Fruit fly (Drosophila melanogaster) whole organism, embryonic: ENCODE results near the gene CecB.

ENCODE experiments used
- Blimp-1 ChIP-seq: fragments of 200-800 bp; sonication (Bioruptor generic); optimal IDR thresholded peaks from 3 replicates; lab custom pipeline; 2018; ENCODE audit warnings: missing biosample characterization, missing genetic modification characterization, mild to moderate bottlenecking, moderate library complexity, missing genetic modification reagents
- CG10147 ChIP-seq: fragments of 200-800 bp; sonication (Bioruptor generic); optimal IDR thresholded peaks from 2 replicates; lab custom pipeline; 2019; ENCODE audit warnings: missing biosample characterization, mild to moderate bottlenecking, missing genetic modification characterization, moderate library complexity
- CG1024 ChIP-seq: fragments of 200-800 bp; sonication (Bioruptor generic); IDR thresholded peaks from 2 replicates; pipeline ENCODE4 v1.3.6; 2022; ENCODE audit warnings: missing biosample characterization, missing genetic modification characterization
- CG10654 ChIP-seq: fragments of 200-800 bp; sonication (Bioruptor generic); optimal IDR thresholded peaks from 2 replicates; lab custom pipeline; 2016; ENCODE audit warnings: missing biosample characterization, missing genetic modification characterization
- CG11456 ChIP-seq: fragments of 200-800 bp; sonication (Bioruptor generic); IDR thresholded peaks from 3 replicates; pipeline ENCODE4 v1.3.6; 2022; ENCODE audit warnings: missing biosample characterization, missing genetic modification characterization
- CG11723 ChIP-seq: fragments of 200-800 bp; sonication (Bioruptor generic); optimal IDR thresholded peaks from 2 replicates; lab custom pipeline; 2017; ENCODE audit warnings: missing biosample characterization, mild to moderate bottlenecking, missing genetic modification characterization
- CG12391 ChIP-seq: fragments of 200-800 bp; sonication (Bioruptor generic); optimal IDR thresholded peaks from 3 replicates; lab custom pipeline; 2018; ENCODE audit warnings: missing biosample characterization, mild to moderate bottlenecking, missing genetic modification characterization, moderate library complexity
- CG14710 ChIP-seq: fragments of 200-800 bp; sonication (Bioruptor generic); optimal IDR thresholded peaks from 3 replicates; lab custom pipeline; 2019; ENCODE audit warnings: missing biosample characterization, mild to moderate bottlenecking, missing genetic modification characterization, moderate library complexity
- CG15073 ChIP-seq: fragments of 200-800 bp; sonication (Bioruptor generic); optimal IDR thresholded peaks from 2 replicates; lab custom pipeline; 2016; ENCODE audit warnings: missing biosample characterization, missing genetic modification characterization
- CG1603 ChIP-seq: fragments of 200-800 bp; sonication (Bioruptor generic); optimal IDR thresholded peaks from 2 replicates; lab custom pipeline; 2019; ENCODE audit warnings: missing biosample characterization, mild to moderate bottlenecking, missing genetic modification characterization, moderate library complexity
- CG1647 ChIP-seq: fragments of 200-800 bp; sonication (Bioruptor generic); optimal IDR thresholded peaks from 3 replicates; lab custom pipeline; 2016; ENCODE audit warnings: missing biosample characterization, missing genetic modification characterization
- CG17568 ChIP-seq: fragments of 200-800 bp; sonication (Bioruptor generic); optimal IDR thresholded peaks from 2 replicates; lab custom pipeline; 2018; ENCODE audit warnings: missing biosample characterization, mild to moderate bottlenecking, missing genetic modification characterization, moderate library complexity
- CG18262 ChIP-seq: fragments of 200-800 bp; optimal IDR thresholded peaks from 3 replicates; lab custom pipeline; 2019; ENCODE audit warnings: missing biosample characterization, mild to moderate bottlenecking, missing genetic modification characterization, moderate library complexity
- CG4360 ChIP-seq: fragments of 200-800 bp; sonication (Bioruptor generic); IDR thresholded peaks from 2 replicates; pipeline ENCODE4 v1.3.6; 2022; ENCODE audit warnings: missing biosample characterization, missing genetic modification characterization
- CG4424 ChIP-seq: fragments of 200-800 bp; sonication (Bioruptor generic); optimal IDR thresholded peaks from 3 replicates; lab custom pipeline; 2016; ENCODE audit warnings: missing biosample characterization, missing genetic modification characterization
- CG4707 ChIP-seq: fragments of 200-800 bp; sonication (Bioruptor generic); optimal IDR thresholded peaks from 2 replicates; lab custom pipeline; 2018; ENCODE audit warnings: missing biosample characterization, mild to moderate bottlenecking, missing genetic modification characterization, moderate library complexity
- CG4820 ChIP-seq: fragments of 200-800 bp; sonication (Bioruptor generic); optimal IDR thresholded peaks from 3 replicates; lab custom pipeline; 2016; ENCODE audit warnings: missing biosample characterization, missing genetic modification characterization
- CG7928 ChIP-seq: fragments of 200-800 bp; sonication (Bioruptor generic); optimal IDR thresholded peaks from 2 replicates; lab custom pipeline; 2017; ENCODE audit warnings: missing biosample characterization, mild to moderate bottlenecking, missing genetic modification characterization
- CG8359 ChIP-seq: fragments of 200-800 bp; sonication (Bioruptor generic); optimal IDR thresholded peaks from 2 replicates; lab custom pipeline; 2017; ENCODE audit warnings: missing biosample characterization, mild to moderate bottlenecking, missing genetic modification characterization, borderline replicate concordance
- CG8944 ChIP-seq: fragments of 200-800 bp; sonication (Bioruptor generic); optimal IDR thresholded peaks from 3 replicates; lab custom pipeline; 2016; ENCODE audit warnings: missing biosample characterization, missing genetic modification characterization
- Camta ChIP-seq: fragments of 200-800 bp; sonication (Bioruptor generic); optimal IDR thresholded peaks from 2 replicates; lab custom pipeline; 2016; ENCODE audit warnings: missing biosample characterization, missing genetic modification characterization
- Dip3 ChIP-seq: fragments of 200-800 bp; sonication (Bioruptor generic); optimal IDR thresholded peaks from 3 replicates; lab custom pipeline; 2016; ENCODE audit warnings: missing biosample characterization, missing genetic modification characterization
- Drgx ChIP-seq: fragments of 200-800 bp; sonication (Bioruptor generic); IDR thresholded peaks from 2 replicates; pipeline ENCODE4 v1.3.6; 2022; ENCODE audit warnings: missing biosample characterization, missing genetic modification characterization
- Fer2 ChIP-seq: fragments of 200-800 bp; sonication (Bioruptor generic); optimal IDR thresholded peaks from 2 replicates; lab custom pipeline; 2018; ENCODE audit warnings: missing biosample characterization, mild to moderate bottlenecking, missing genetic modification characterization, moderate library complexity
- HLHmδ ChIP-seq: fragments of 200-800 bp; sonication (Bioruptor generic); optimal IDR thresholded peaks from 2 replicates; lab custom pipeline; 2018; ENCODE audit warnings: missing biosample characterization, mild to moderate bottlenecking, missing genetic modification characterization, moderate library complexity
- Hmr ChIP-seq: fragments of 200-800 bp; sonication (Bioruptor generic); optimal IDR thresholded peaks from 3 replicates; lab custom pipeline; 2017; ENCODE audit warnings: mild to moderate bottlenecking, missing biosample characterization, missing genetic modification reagents, missing genetic modification characterization
- Poxn ChIP-seq: fragments of 200-800 bp; sonication (Bioruptor generic); IDR thresholded peaks from 2 replicates; pipeline ENCODE4 v1.3.6; 2022; ENCODE audit warnings: missing biosample characterization, missing genetic modification characterization
- ara ChIP-seq: fragments of 200-800 bp; sonication (Bioruptor generic); IDR thresholded peaks from 2 replicates; pipeline ENCODE4 v1.3.6; 2022; ENCODE audit warnings: missing biosample characterization, missing genetic modification characterization
- ase ChIP-seq: fragments of 200-800 bp; sonication (Bioruptor generic); IDR thresholded peaks from 3 replicates; pipeline ENCODE4 v1.3.6; 2022; ENCODE audit warnings: missing biosample characterization, missing genetic modification characterization
- ci ChIP-seq: fragments of 200-800 bp; sonication (Bioruptor generic); IDR thresholded peaks from 3 replicates; pipeline ENCODE4 v1.3.6; 2022; ENCODE audit warnings: missing biosample characterization, missing genetic modification characterization
- dysf ChIP-seq: fragments of 200-800 bp; sonication (Bioruptor generic); IDR thresholded peaks from 3 replicates; pipeline ENCODE4 v1.3.6; 2022; ENCODE audit warnings: missing biosample characterization, missing genetic modification characterization
- eve ChIP-seq, 2 experiments: fragments of >200 bp; optimal IDR thresholded peaks; 2 replicates each; lab custom pipeline; 2017; ENCODE audit warnings: missing biosample characterization in 2 of 2, missing genetic modification characterization in 2 of 2
- fru ChIP-seq: fragments of >200 bp; optimal IDR thresholded peaks from 2 replicates; lab custom pipeline; 2017
- gem ChIP-seq: fragments of 200-800 bp; sonication (Bioruptor generic); optimal IDR thresholded peaks from 2 replicates; lab custom pipeline; 2019; ENCODE audit warnings: missing biosample characterization, mild to moderate bottlenecking, missing genetic modification characterization, moderate library complexity
- gsb-n ChIP-seq: fragments of 200-800 bp; sonication (Bioruptor generic); optimal IDR thresholded peaks from 3 replicates; lab custom pipeline; 2018; ENCODE audit warnings: missing biosample characterization, mild to moderate bottlenecking, missing genetic modification characterization
- gt ChIP-seq: fragments of 200-800 bp; sonication (Bioruptor generic); IDR thresholded peaks from 2 replicates; pipeline ENCODE4 v1.3.6; 2022; ENCODE audit warnings: missing biosample characterization, missing genetic modification characterization
- hb ChIP-seq: fragments of 200-800 bp; sonication (Bioruptor generic); IDR thresholded peaks from 3 replicates; pipeline ENCODE4 v1.3.6; 2022; ENCODE audit warnings: missing biosample characterization, missing genetic modification characterization; ENCODE audit not compliant: partially characterized antibody
- inv ChIP-seq: fragments of 200-800 bp; sonication (Bioruptor generic); IDR thresholded peaks from 2 replicates; pipeline ENCODE4 v1.3.6; 2022; ENCODE audit warnings: missing biosample characterization, missing genetic modification characterization; ENCODE audit not compliant: partially characterized antibody
- knrl ChIP-seq: fragments of 200-800 bp; sonication (Bioruptor generic); IDR thresholded peaks from 3 replicates; pipeline ENCODE4 v1.3.6; 2022; ENCODE audit warnings: missing biosample characterization, missing genetic modification characterization; ENCODE audit not compliant: partially characterized antibody
- lbe ChIP-seq: fragments of 200-800 bp; sonication (Bioruptor generic); optimal IDR thresholded peaks from 2 replicates; lab custom pipeline; 2016; ENCODE audit warnings: missing biosample characterization, mild to moderate bottlenecking, missing genetic modification characterization
- luna ChIP-seq: fragments of 200-800 bp; sonication (Bioruptor generic); optimal IDR thresholded peaks from 2 replicates; lab custom pipeline; 2016; ENCODE audit warnings: missing biosample characterization, missing genetic modification characterization
- mam ChIP-seq: fragments of 200-800 bp; sonication (Bioruptor generic); optimal IDR thresholded peaks from 3 replicates; lab custom pipeline; 2016; ENCODE audit warnings: missing biosample characterization, missing genetic modification characterization
- nom ChIP-seq: fragments of 200-800 bp; sonication (Bioruptor generic); optimal IDR thresholded peaks from 2 replicates; lab custom pipeline; 2017; ENCODE audit warnings: missing biosample characterization, missing genetic modification characterization, mild to moderate bottlenecking, moderate library complexity, missing genetic modification reagents
- phol ChIP-seq: fragments of 200-800 bp; sonication (Bioruptor generic); optimal IDR thresholded peaks from 3 replicates; lab custom pipeline; 2018; ENCODE audit warnings: missing biosample characterization, mild to moderate bottlenecking, missing genetic modification characterization, moderate library complexity
- prd ChIP-seq, 3 experiments: fragments of >200 bp in 2 of 3; fragments of 200-800 bp in 1 of 3; sonication (Bioruptor generic) in 1 of 3; optimal IDR thresholded peaks in 2 of 3; IDR thresholded peaks in 1 of 3; 2 replicates in 2 of 3; 3 replicates in 1 of 3; pipeline versions ENCODE4 v1.3.6 to Lab custom; 2017 to 2022; ENCODE audit warnings: missing biosample characterization in 1 of 3, missing genetic modification characterization in 1 of 3
- sob ChIP-seq: fragments of 200-800 bp; sonication (Bioruptor generic); IDR thresholded peaks from 2 replicates; pipeline ENCODE4 v1.3.6; 2022; ENCODE audit warnings: missing biosample characterization, missing genetic modification characterization
- trem ChIP-seq: fragments of 200-800 bp; optimal IDR thresholded peaks from 3 replicates; lab custom pipeline; 2019; ENCODE audit warnings: missing biosample characterization, mild to moderate bottlenecking, missing genetic modification characterization, moderate library complexity
- usp ChIP-seq: fragments of >200 bp; optimal IDR thresholded peaks from 2 replicates; lab custom pipeline; 2017; ENCODE audit warnings: missing biosample characterization, missing genetic modification characterization

The CecB gene

DNA sequence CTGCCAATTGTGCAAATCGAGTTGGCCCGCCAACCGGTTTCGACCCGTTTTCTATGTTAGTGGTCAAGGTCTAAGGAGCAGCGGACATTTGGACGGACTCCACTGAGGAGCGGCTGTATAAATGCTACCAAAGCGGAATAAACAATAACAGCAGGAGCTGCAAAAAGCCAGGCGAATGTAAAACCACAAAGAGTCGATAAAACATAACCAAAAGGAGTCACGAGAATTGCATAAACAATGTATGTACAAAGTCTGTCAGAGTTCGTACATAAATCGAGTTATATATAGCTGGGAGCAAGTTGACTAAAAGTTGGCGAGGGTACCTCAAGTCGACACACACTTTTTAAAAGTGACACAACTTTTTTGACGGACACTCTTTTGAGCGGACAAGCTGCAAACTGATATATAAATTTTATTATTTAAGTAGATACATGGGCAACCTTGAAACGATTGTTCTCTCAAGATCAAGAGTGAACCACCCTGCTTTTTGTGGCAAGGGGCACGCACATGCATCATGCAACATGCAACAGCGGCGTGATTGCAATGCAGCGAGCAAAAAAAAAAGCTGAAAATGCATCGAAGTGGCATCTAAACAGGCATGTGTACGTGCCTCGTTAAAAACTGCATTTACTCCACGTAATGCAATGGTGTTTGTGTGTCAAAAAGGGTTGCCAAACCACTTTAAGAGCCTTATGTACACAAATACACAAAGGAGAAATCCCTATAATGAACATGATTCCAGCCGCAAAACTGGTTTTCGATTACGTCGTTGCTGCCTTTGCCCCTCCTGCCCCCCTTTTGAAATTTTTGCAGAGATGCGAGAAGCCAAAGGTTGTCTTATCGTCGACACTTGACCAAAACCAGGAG is 41.9 kb upstream of the CecB start:
- TF ChIP-seq prd (optimal IDR thresholded peaks at IDR 0.05; lab: Kevin White, UChicago) (no peak), prd (GFP tag; IDR thresholded peaks at IDR 0.05; lab: Robert Waterston, UW) (peak; percentile 53; the same call in 2 of the 3 replicates), lbe (GFP tag; lab: Kevin White, UChicago) (peak; percentile 95), CG11723 (GFP tag; lab: Kevin White, UChicago) (no peak), nom (GFP tag; lab: Kevin White, UChicago) (peak; percentile 96), gt (GFP tag; lab: Robert Waterston, UW) (0 out of 2 replicates have a peak, but pooled peaks have one; percentile 18), Poxn (GFP tag; lab: Robert Waterston, UW) (no peak), ci (GFP tag; lab: Robert Waterston, UW) (peak; percentile 74; the same call in 1 of the 3 replicates), fru (lab: Kevin White, UChicago) (no peak), CG4424 (peak; percentile 17), CG18262 (tag; lab: Kevin White, UChicago) (peak; percentile 55), ase (GFP tag; lab: Robert Waterston, UW) (no peak), eve (GFP tag; optimal IDR thresholded peaks at IDR 0.05; lab: Kevin White, UChicago) (peak in 1 of 2 experiments; percentile 24), Hmr (GFP tag; lab: Kevin White, UChicago) (no peak), CG10654 (GFP tag; lab: Kevin White, UChicago) (no peak), Dip3 (GFP tag; lab: Kevin White, UChicago) (no peak), Fer2 (no peak), gsb-n (tag; lab: Kevin White, UChicago) (peak; percentile 3), CG4820 (no peak), Blimp-1 (peak; percentile 7), CG15073 (GFP tag; lab: Kevin White, UChicago) (no peak), CG1024 (GFP tag; lab: Robert Waterston, UW) (0 out of 2 replicates have a peak, but pooled peaks have one; percentile 3), CG4707 (GFP tag; lab: Kevin White, UChicago) (no peak), CG8944 (GFP tag; lab: Kevin White, UChicago) (no peak), CG1603 (peak; percentile 51), phol (tag; lab: Kevin White, UChicago) (peak; percentile 5), CG7928 (GFP tag; lab: Kevin White, UChicago) (no peak), CG11456 (no peak), ara (GFP tag; lab: Robert Waterston, UW) (peak; percentile 60; the same call in 1 of the 2 replicates), CG4360 (no peak), CG8359 (no peak), Drgx (GFP tag; lab: Robert Waterston, UW) (peak; percentile 93), CG10147 (no peak), usp (GFP tag; lab: Kevin White, UChicago) (no peak), luna (GFP tag; lab: Kevin White, UChicago) (no peak), CG17568 (GFP tag; lab: Kevin White, UChicago) (peak; percentile 63), HLHmδ (GFP tag; lab: Kevin White, UChicago) (no peak), sob (GFP tag; lab: Robert Waterston, UW) (no peak), gem (tag; lab: Kevin White, UChicago) (peak; percentile 30), Camta (GFP tag; lab: Kevin White, UChicago) (no peak), inv (GFP tag; lab: Robert Waterston, UW) (no peak), CG1647 (GFP tag; lab: Kevin White, UChicago) (no peak), trem (tag; lab: Kevin White, UChicago) (no peak), CG14710 (tag; lab: Kevin White, UChicago) (peak; percentile 26), hb (0 out of 3 replicates have a peak, but pooled peaks have one; percentile 33), knrl (no peak), mam (GFP tag; lab: Kevin White, UChicago) (no peak), dysf (GFP tag; lab: Robert Waterston, UW) (no peak; the same call in 2 of the 3 replicates), CG12391 (tag; lab: Kevin White, UChicago) (peak; percentile 14)
